Fruit fly (Drosophila melanogaster) whole organism, embryonic: ENCODE results near the gene CG33770.
A peak's percentile ranks its signal among the peaks of the same experiment; 100 is the strongest.

ENCODE experiments used
- B-H2 ChIP-seq: fragments of 200-800 bp; sonication (Bioruptor generic); optimal IDR thresholded peaks from 2 replicates; lab custom pipeline; 2018; ENCODE audit warnings: missing biosample characterization, mild to moderate bottlenecking, missing genetic modification characterization
- BtbVII ChIP-seq: fragments of 200-800 bp; sonication (Bioruptor generic); optimal IDR thresholded peaks from 3 replicates; lab custom pipeline; 2017; ENCODE audit warnings: missing biosample characterization, mild to moderate bottlenecking, missing genetic modification characterization
- CG11560 ChIP-seq: fragments of 200-800 bp; sonication (Bioruptor generic); IDR thresholded peaks from 3 replicates; pipeline ENCODE4 v1.3.6; 2022; ENCODE audit warnings: missing biosample characterization, missing genetic modification characterization
- CG12071 ChIP-seq: fragments of 200-800 bp; sonication (Bioruptor generic); optimal IDR thresholded peaks from 3 replicates; lab custom pipeline; 2018; ENCODE audit warnings: missing biosample characterization, mild to moderate bottlenecking, missing genetic modification characterization
- CG12769 ChIP-seq: fragments of 200-800 bp; sonication (Bioruptor generic); optimal IDR thresholded peaks from 2 replicates; lab custom pipeline; 2019; ENCODE audit warnings: missing biosample characterization, mild to moderate bottlenecking, missing genetic modification characterization, moderate library complexity
- CG14667 ChIP-seq: fragments of 200-800 bp; sonication (Bioruptor generic); IDR thresholded peaks from 2 replicates; pipeline ENCODE4 v1.3.6; 2022; ENCODE audit warnings: missing biosample characterization, missing genetic modification characterization
- CG15601 ChIP-seq: fragments of 200-800 bp; sonication (Bioruptor generic); optimal IDR thresholded peaks from 3 replicates; lab custom pipeline; 2019; ENCODE audit warnings: missing biosample characterization, mild to moderate bottlenecking, missing genetic modification characterization, moderate library complexity
- CG17359 ChIP-seq: fragments of 200-800 bp; sonication (Bioruptor generic); optimal IDR thresholded peaks from 3 replicates; lab custom pipeline; 2018; ENCODE audit warnings: missing biosample characterization, mild to moderate bottlenecking, missing genetic modification characterization, moderate library complexity
- CG17385 ChIP-seq: fragments of 200-800 bp; sonication (Bioruptor generic); optimal IDR thresholded peaks from 3 replicates; lab custom pipeline; 2018; ENCODE audit warnings: missing biosample characterization, mild to moderate bottlenecking, missing genetic modification characterization
- CG2116 ChIP-seq: fragments of 200-800 bp; sonication (Bioruptor generic); optimal IDR thresholded peaks from 3 replicates; lab custom pipeline; 2018; ENCODE audit warnings: missing biosample characterization, mild to moderate bottlenecking, missing genetic modification characterization
- CG30020 ChIP-seq: fragments of 200-800 bp; optimal IDR thresholded peaks from 2 replicates; lab custom pipeline; 2019; ENCODE audit warnings: missing biosample characterization, mild to moderate bottlenecking, missing genetic modification characterization, moderate library complexity
- CG3065 ChIP-seq: fragments of 200-800 bp; sonication (Bioruptor generic); optimal IDR thresholded peaks from 2 replicates; lab custom pipeline; 2016; ENCODE audit warnings: missing biosample characterization, missing genetic modification characterization
- CG3726 ChIP-seq: fragments of 200-800 bp; sonication (Bioruptor generic); IDR thresholded peaks from 3 replicates; pipeline ENCODE4, ENCODE4 v1.3.6; 2022; ENCODE audit warnings: missing biosample characterization, missing genetic modification characterization
- CG6654 ChIP-seq: fragments of 200-800 bp; sonication (Bioruptor generic); optimal IDR thresholded peaks from 2 replicates; lab custom pipeline; 2017; ENCODE audit warnings: missing biosample characterization, mild to moderate bottlenecking, missing genetic modification characterization
- CG7357 ChIP-seq: fragments of 200-800 bp; sonication (Bioruptor generic); IDR thresholded peaks from 3 replicates; pipeline ENCODE4 v1.3.6; 2022; ENCODE audit warnings: missing biosample characterization, missing genetic modification characterization
- CG7839 ChIP-seq: fragments of 200-800 bp; sonication (Bioruptor generic); optimal IDR thresholded peaks from 3 replicates; lab custom pipeline; 2018; ENCODE audit warnings: missing biosample characterization, mild to moderate bottlenecking, missing genetic modification characterization, moderate library complexity
- CG8765 ChIP-seq: fragments of 200-800 bp; sonication (Bioruptor generic); IDR thresholded peaks from 2 replicates; pipeline ENCODE4 v1.3.6; 2022; ENCODE audit warnings: missing biosample characterization, missing genetic modification characterization
- CG9609 ChIP-seq: fragments of 200-800 bp; sonication (Bioruptor generic); optimal IDR thresholded peaks from 3 replicates; lab custom pipeline; 2016; ENCODE audit warnings: missing biosample characterization, missing genetic modification characterization
- Chrac-16 ChIP-seq: fragments of 200-800 bp; sonication (Bioruptor generic); optimal IDR thresholded peaks from 3 replicates; lab custom pipeline; 2016; ENCODE audit warnings: missing biosample characterization, missing genetic modification characterization
- CoRest ChIP-seq: fragments of 200-800 bp; sonication (Bioruptor generic); optimal IDR thresholded peaks from 3 replicates; lab custom pipeline; 2018; ENCODE audit warnings: missing biosample characterization, mild to moderate bottlenecking, missing genetic modification characterization, moderate library complexity
- D19A ChIP-seq: fragments of 200-800 bp; optimal IDR thresholded peaks from 3 replicates; lab custom pipeline; 2019; ENCODE audit warnings: missing biosample characterization, mild to moderate bottlenecking, missing genetic modification characterization, moderate library complexity
- Eip74EF ChIP-seq, 2 experiments: fragments of 200-800 bp in 1 of 2; fragments of >200 bp in 1 of 2; sonication (Bioruptor generic) in 1 of 2; optimal IDR thresholded peaks; 2 replicates each; lab custom pipeline; 2017 to 2019; ENCODE audit warnings: missing biosample characterization in 2 of 2, missing genetic modification characterization in 2 of 2, mild to moderate bottlenecking in 1 of 2, moderate library complexity in 1 of 2
- H15 ChIP-seq: fragments of 200-800 bp; sonication (Bioruptor generic); IDR thresholded peaks from 3 replicates; pipeline ENCODE4 v1.3.6; 2022; ENCODE audit warnings: missing biosample characterization, missing genetic modification characterization
- Hr78 ChIP-seq, 2 experiments: fragments of 200-800 bp in 1 of 2; fragments of >200 bp in 1 of 2; sonication (Bioruptor generic) in 1 of 2; optimal IDR thresholded peaks; 2 replicates each; lab custom pipeline; 2017 to 2019; ENCODE audit warnings: missing biosample characterization in 2 of 2, missing genetic modification characterization in 2 of 2, mild to moderate bottlenecking in 1 of 2, moderate library complexity in 1 of 2
- Hsf ChIP-seq: fragments of 200-800 bp; sonication (Bioruptor generic); optimal IDR thresholded peaks from 3 replicates; lab custom pipeline; 2016; ENCODE audit warnings: missing biosample characterization, missing genetic modification characterization
- Mrtf ChIP-seq: fragments of 200-800 bp; sonication (Bioruptor generic); IDR thresholded peaks from 3 replicates; pipeline ENCODE4 v1.3.6; 2022; ENCODE audit warnings: missing biosample characterization, missing genetic modification characterization
- Ptx1 ChIP-seq: fragments of 200-800 bp; sonication (Bioruptor generic); IDR thresholded peaks from 2 replicates; pipeline ENCODE4 v1.3.6; 2022; ENCODE audit warnings: missing biosample characterization, missing genetic modification characterization
- Taf1 ChIP-seq: fragments of 200-800 bp; sonication (Bioruptor generic); IDR thresholded peaks from 2 replicates; pipeline ENCODE4 v1.3.6; 2022; ENCODE audit warnings: missing biosample characterization, missing genetic modification characterization
- ac ChIP-seq: fragments of 200-800 bp; sonication (Bioruptor generic); optimal IDR thresholded peaks from 3 replicates; lab custom pipeline; 2017; ENCODE audit warnings: missing biosample characterization, mild to moderate bottlenecking, missing genetic modification characterization
- caup ChIP-seq: fragments of 200-800 bp; sonication (Bioruptor generic); optimal IDR thresholded peaks from 3 replicates; lab custom pipeline; 2017; ENCODE audit warnings: missing biosample characterization, mild to moderate bottlenecking, missing genetic modification characterization, moderate library complexity; ENCODE audit not compliant: severe bottlenecking
- chn ChIP-seq: fragments of 200-800 bp; sonication (Bioruptor generic); optimal IDR thresholded peaks from 2 replicates; lab custom pipeline; 2016; ENCODE audit warnings: missing biosample characterization, missing genetic modification characterization
- dysf ChIP-seq: fragments of 200-800 bp; sonication (Bioruptor generic); IDR thresholded peaks from 3 replicates; pipeline ENCODE4 v1.3.6; 2022; ENCODE audit warnings: missing biosample characterization, missing genetic modification characterization
- eve ChIP-seq, 2 experiments: fragments of >200 bp; optimal IDR thresholded peaks; 2 replicates each; lab custom pipeline; 2017; ENCODE audit warnings: missing biosample characterization in 2 of 2, missing genetic modification characterization in 2 of 2
- ftz-f1 ChIP-seq: fragments of 200-800 bp; sonication (Bioruptor generic); optimal IDR thresholded peaks from 2 replicates; lab custom pipeline; 2016; ENCODE audit warnings: missing biosample characterization, missing genetic modification characterization
- gem ChIP-seq: fragments of 200-800 bp; sonication (Bioruptor generic); optimal IDR thresholded peaks from 2 replicates; lab custom pipeline; 2019; ENCODE audit warnings: missing biosample characterization, mild to moderate bottlenecking, missing genetic modification characterization, moderate library complexity
- hth ChIP-seq: fragments of >200 bp; optimal IDR thresholded peaks from 2 replicates; lab custom pipeline; 2017; ENCODE audit warnings: inconsistent platforms
- ind ChIP-seq: fragments of 200-800 bp; sonication (Bioruptor generic); optimal IDR thresholded peaks from 3 replicates; lab custom pipeline; 2016; ENCODE audit warnings: missing biosample characterization, missing genetic modification characterization
- jumu ChIP-seq: fragments of 200-800 bp; sonication (Bioruptor generic); optimal IDR thresholded peaks from 3 replicates; lab custom pipeline; 2016; ENCODE audit warnings: missing biosample characterization, missing genetic modification characterization
- klu ChIP-seq: fragments of 200-800 bp; sonication (Bioruptor generic); IDR thresholded peaks from 2 replicates; pipeline ENCODE4 v1.3.6; 2022; ENCODE audit warnings: missing biosample characterization, missing genetic modification characterization
- pnt ChIP-seq: fragments of 200-800 bp; sonication (Bioruptor generic); optimal IDR thresholded peaks from 3 replicates; lab custom pipeline; 2016; ENCODE audit warnings: missing biosample characterization, missing genetic modification characterization
- sc ChIP-seq, 3 experiments: fragments of >200 bp in 2 of 3; fragments of 200-800 bp in 1 of 3; sonication (Bioruptor generic) in 1 of 3; optimal IDR thresholded peaks; 2 replicates in 2 of 3; 3 replicates in 1 of 3; lab custom pipeline; 2017; ENCODE audit warnings: mild to moderate bottlenecking in 1 of 3, missing biosample characterization in 1 of 3, missing genetic modification characterization in 1 of 3, missing genetic modification reagents in 1 of 3
- vfl ChIP-seq: fragments of 200-800 bp; sonication (Bioruptor generic); optimal IDR thresholded peaks from 2 replicates; lab custom pipeline; 2016; ENCODE audit warnings: missing biosample characterization, missing genetic modification characterization
- zfh1 ChIP-seq: fragments of 200-800 bp; sonication (Bioruptor generic); IDR thresholded peaks from 3 replicates; pipeline ENCODE4 v1.3.6; 2022; ENCODE audit warnings: missing biosample characterization, missing genetic modification characterization

CG33770 gene

dm6 chr3L:22665110-22665509 is 16.6 kb downstream of the CG33770 start (continued):
- peak; percentile 43 for TF ChIP-seq CG17359
- 0 out of 3 replicates have a peak, but pooled peaks have one; percentile 24 for TF ChIP-seq H15
- TF ChIP-seq Chrac-16: peak; percentile 18
- TF ChIP-seq sc (optimal IDR thresholded peaks at IDR 0.05; lab: Kevin White, UChicago): no peak
- peak; percentile 2 for TF ChIP-seq sc (GFP tag; optimal IDR thresholded peaks at IDR 0.05; lab: Kevin White, UChicago)
- TF ChIP-seq CG15601 (tag; lab: Kevin White, UChicago): no peak
- TF ChIP-seq CG11560 (tag; lab: Robert Waterston, UW): no peak
- no peak for TF ChIP-seq klu (GFP tag; lab: Robert Waterston, UW)
- no peak for TF ChIP-seq vfl
- peak; percentile 24; the same call in 1 of the 2 replicates for TF ChIP-seq CG8765 (GFP tag; lab: Robert Waterston, UW)
- TF ChIP-seq CG30020: no peak
- no peak for TF ChIP-seq caup (GFP tag; lab: Kevin White, UChicago)
- peak; percentile 55; the same call in 1 of the 3 replicates for TF ChIP-seq zfh1
- peak in 1 of 2 experiments; percentile 40 for TF ChIP-seq eve (GFP tag; optimal IDR thresholded peaks at IDR 0.05; lab: Kevin White, UChicago)
- no peak for TF ChIP-seq Hr78 (GFP tag; optimal IDR thresholded peaks at IDR 0.05; lab: Kevin White, UChicago)
- TF ChIP-seq jumu (GFP tag; lab: Kevin White, UChicago): no peak
- no peak for TF ChIP-seq Taf1 (GFP tag; lab: Robert Waterston, UW)
- TF ChIP-seq D19A: peak; percentile 17
- TF ChIP-seq B-H2 (GFP tag; lab: Kevin White, UChicago): no peak
- no peak for TF ChIP-seq Mrtf (GFP tag; lab: Robert Waterston, UW)
- peak; percentile 34; the same call in 1 of the 2 replicates for TF ChIP-seq Ptx1
- peak; percentile 12 for TF ChIP-seq chn (GFP tag; lab: Kevin White, UChicago)
- 0 out of 3 replicates have a peak, but pooled peaks have one; percentile 27 for TF ChIP-seq CG3726 (GFP tag; lab: Robert Waterston, UW)
- peak; percentile 7 for TF ChIP-seq CG12071 (GFP tag; lab: Kevin White, UChicago)
- TF ChIP-seq Eip74EF (GFP tag; optimal IDR thresholded peaks at IDR 0.05; lab: Kevin White, UChicago): no peak
- no peak for TF ChIP-seq CG7357 (GFP tag; lab: Robert Waterston, UW)
- TF ChIP-seq CG6654 (GFP tag; lab: Kevin White, UChicago): no peak
- TF ChIP-seq BtbVII (GFP tag; lab: Kevin White, UChicago): no peak
- no peak for TF ChIP-seq ftz-f1 (GFP tag; lab: Kevin White, UChicago)
- TF ChIP-seq CG14667: no peak
- TF ChIP-seq pnt (GFP tag; lab: Kevin White, UChicago): no peak
- peak; percentile 1 for TF ChIP-seq CoRest
- no peak for TF ChIP-seq gem (tag; lab: Kevin White, UChicago)
- TF ChIP-seq CG3065: no peak
- TF ChIP-seq dysf (GFP tag; lab: Robert Waterston, UW): peak; percentile 26; the same call in 1 of the 3 replicates
- peak; percentile 35 for TF ChIP-seq CG7839 (tag; lab: Kevin White, UChicago)
- TF ChIP-seq CG9609 (GFP tag; lab: Kevin White, UChicago): no peak
- peak; percentile 44 for TF ChIP-seq CG12769
- TF ChIP-seq CG17385 (GFP tag; lab: Kevin White, UChicago): no peak
- no peak for TF ChIP-seq hth
- no peak for TF ChIP-seq CG2116 (GFP tag; lab: Kevin White, UChicago)
- peak; percentile 41 for TF ChIP-seq ind (GFP tag; lab: Kevin White, UChicago)
- no peak for TF ChIP-seq ac
- peak; percentile 17 for TF ChIP-seq Hsf (GFP tag; lab: Kevin White, UChicago)
